Fruit fly (Drosophila melanogaster) whole organism, wandering third instar larva: ENCODE measurements around the gene Sidpn.

Experiments
- GATAd ChIP-seq: sonication (Bioruptor generic); optimal IDR thresholded peaks from 2 replicates; lab custom pipeline; 2016; ENCODE audit warnings: missing biosample characterization, missing genetic modification characterization
- Hr83 ChIP-seq: fragments of 200-300 bp; sonication (Bioruptor generic); optimal IDR thresholded peaks from 2 replicates; lab custom pipeline; 2016; ENCODE audit warnings: missing biosample characterization, mild to moderate bottlenecking, missing genetic modification characterization, moderate library complexity; ENCODE audit not compliant: poor library complexity, severe bottlenecking
- Jra ChIP-seq: sonication (Bioruptor generic); optimal IDR thresholded peaks from 2 replicates; lab custom pipeline; 2016; ENCODE audit warnings: missing biosample characterization, missing genetic modification characterization
- Myc ChIP-seq: fragments of >200 bp; optimal IDR thresholded peaks from 2 replicates; lab custom pipeline; 2017
- OdsH ChIP-seq: fragments of 200-800 bp; sonication (Bioruptor generic); optimal IDR thresholded peaks from 2 replicates; lab custom pipeline; 2016; ENCODE audit warnings: missing biosample characterization, mild to moderate bottlenecking, missing genetic modification characterization
- dsf ChIP-seq: sonication (Bioruptor generic); optimal IDR thresholded peaks from 2 replicates; lab custom pipeline; 2016; ENCODE audit warnings: missing biosample characterization, missing genetic modification characterization, borderline replicate concordance
- fru ChIP-seq: fragments of 200-800 bp; sonication (Bioruptor generic); optimal IDR thresholded peaks from 3 replicates; lab custom pipeline; 2016; ENCODE audit warnings: missing biosample characterization, mild to moderate bottlenecking, missing genetic modification characterization
- lola ChIP-seq: fragments of >200 bp; optimal IDR thresholded peaks from 2 replicates; lab custom pipeline; 2017; ENCODE audit warnings: missing biosample characterization, missing genetic modification characterization
- pan ChIP-seq: fragments of >200 bp; optimal IDR thresholded peaks from 2 replicates; lab custom pipeline; 2017
- woc ChIP-seq: sonication (Bioruptor generic); optimal IDR thresholded peaks from 2 replicates; lab custom pipeline; 2016; ENCODE audit warnings: missing biosample characterization, mild to moderate bottlenecking, missing genetic modification characterization

- TF ChIP-seq fru (no peak), lola (GFP tag; lab: Kevin White, UChicago) (no peak), OdsH (GFP tag; lab: Kevin White, UChicago) (no peak), Myc (lab: Kevin White, UChicago) (no peak), dsf (GFP tag; lab: Kevin White, UChicago) (no peak), GATAd (GFP tag; lab: Kevin White, UChicago) (no peak), woc (GFP tag; lab: Kevin White, UChicago) (no peak), Hr83 (GFP tag; lab: Kevin White, UChicago) (no peak), pan (lab: Kevin White, UChicago) (no peak), Jra (GFP tag; lab: Kevin White, UChicago) (no peak)
Measured at dm6 chr2L:19078928-19079327, 51.4 kb downstream of the Sidpn start, which contains the start of gene CG10700.
